Worm (Caenorhabditis elegans) whole organism, late embryonic: Measurements from ENCODE around the gene W09D6.1.

Experiments used
- fkh-10 ChIP-seq: fragments of 150-350 bp; optimal IDR thresholded peaks from 2 replicates; lab custom pipeline; 2014; ENCODE audit warnings: missing biosample characterization, missing genetic modification reagents, missing genetic modification characterization
- nfya-1 ChIP-seq: sonication (generic microtip); optimal IDR thresholded peaks from 2 replicates; lab custom pipeline; 2017; ENCODE audit warnings: missing genetic modification characterization, mild to moderate bottlenecking, missing compliant biosample characterization, antibody characterized with exemption, moderate library complexity
- npax-4 ChIP-seq: sonication (generic microtip); optimal IDR thresholded peaks from 2 replicates; lab custom pipeline; 2016; ENCODE audit warnings: missing genetic modification characterization, missing compliant biosample characterization
- odd-2 ChIP-seq: sonication (generic microtip); optimal IDR thresholded peaks from 2 replicates; lab custom pipeline; 2017; ENCODE audit warnings: antibody characterized with exemption, mild to moderate bottlenecking, missing genetic modification characterization, missing compliant biosample characterization

- TF ChIP-seq nfya-1 (tag; lab: Kevin White, UChicago) = no peak
- TF ChIP-seq odd-2 (tag; lab: Kevin White, UChicago) = no peak
- TF ChIP-seq npax-4 (tag; lab: Kevin White, UChicago) = no peak
- TF ChIP-seq fkh-10 (GFP tag; lab: Kevin White, UChicago) = no peak
Measured at ce11 chrIII:11050658-11051118, 18.0 kb upstream of the W09D6.1 start.
